Worm (Caenorhabditis elegans) whole organism, midembryonic: ENCODE measurements around the gene nhr-226.

ENCODE experiments used
- T22C8.4 ChIP-seq: fragments of 200-800 bp; sonication (Bioruptor generic); IDR thresholded peaks from 2 replicates; pipeline ENCODE4 v1.3.6; 2022; ENCODE audit warnings: missing genetic modification characterization, missing compliant biosample characterization
- cog-1 ChIP-seq: sonication (generic microtip); optimal IDR thresholded peaks from 2 replicates; lab custom pipeline; 2016; ENCODE audit warnings: missing genetic modification characterization, missing compliant biosample characterization
- flt-1 ChIP-seq: fragments of 200-800 bp; sonication (Bioruptor generic); IDR thresholded peaks from 2 replicates; pipeline ENCODE4 v1.3.6; 2022; ENCODE audit warnings: missing genetic modification characterization, missing compliant biosample characterization
- klf-2 ChIP-seq: fragments of 200-800 bp; sonication (Bioruptor generic); conservative IDR thresholded peaks from 2 replicates; pipeline ENCODE4 v1.3.6; 2022; ENCODE audit warnings: missing genetic modification reagents, missing genetic modification characterization, missing compliant biosample characterization
- med-1 ChIP-seq: sonication (generic microtip); optimal IDR thresholded peaks from 2 replicates; lab custom pipeline; 2017; ENCODE audit warnings: missing genetic modification characterization, mild to moderate bottlenecking, missing compliant biosample characterization, antibody characterized with exemption, missing genetic modification reagents; ENCODE audit not compliant: insufficient read depth
- ref-1 ChIP-seq: fragments of 200-800 bp; sonication (Bioruptor generic); conservative IDR thresholded peaks from 2 replicates; pipeline ENCODE4 v1.3.6; 2022; ENCODE audit warnings: missing genetic modification reagents, missing genetic modification characterization, missing compliant biosample characterization
- tab-1 ChIP-seq: fragments of 200-800 bp; sonication (Bioruptor generic); IDR thresholded peaks from 2 replicates; pipeline ENCODE4 v1.3.6; 2022; ENCODE audit warnings: missing genetic modification characterization, missing compliant biosample characterization
- ztf-23 ChIP-seq: fragments of 200-800 bp; sonication (Bioruptor generic); IDR thresholded peaks from 2 replicates; pipeline ENCODE4 v1.3.6; 2022; ENCODE audit warnings: missing genetic modification reagents, missing genetic modification characterization, missing compliant biosample characterization
- ztf-29 ChIP-seq: fragments of 200-800 bp; sonication (Bioruptor generic); IDR thresholded peaks from 2 replicates; pipeline ENCODE4 v1.3.6; 2022; ENCODE audit warnings: missing genetic modification reagents, missing genetic modification characterization, missing compliant biosample characterization

DNA sequence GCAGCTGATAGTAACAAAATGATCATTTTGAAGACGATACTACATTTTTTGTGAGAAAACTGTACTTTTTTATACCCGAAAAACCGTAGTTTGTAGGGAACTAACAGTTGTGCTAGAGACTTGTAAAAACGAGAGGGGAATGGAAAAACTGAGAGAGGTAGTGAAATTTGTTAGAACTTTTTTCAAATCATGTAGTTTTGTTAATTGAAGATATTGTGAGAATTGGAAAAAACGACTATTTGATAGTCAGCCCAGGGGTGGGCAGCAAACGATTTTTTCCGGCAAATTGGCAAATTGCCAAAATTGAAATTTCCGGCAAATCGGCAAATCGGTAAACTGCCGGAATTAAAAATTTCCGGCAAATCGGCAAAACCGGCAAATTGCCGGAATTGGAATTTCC is 45.4 kb upstream of the nhr-226 start, which contains the start of gene cyp-33C6:
- TF ChIP-seq T22C8.4 (GFP tag; lab: Robert Waterston, UW) (no peak), flt-1 (GFP tag; lab: Robert Waterston, UW) (no peak), cog-1 (tag; lab: Kevin White, UChicago) (no peak), med-1 (no peak), klf-2 (GFP tag; lab: Robert Waterston, UW) (no peak), ref-1 (GFP tag; lab: Robert Waterston, UW) (no peak), ztf-23 (no peak), tab-1 (no peak), ztf-29 (GFP tag; lab: Robert Waterston, UW) (no peak)
